Worm (Caenorhabditis elegans): ENCODE measurements around the gene Y37E11B.1.
A peak's percentile ranks its signal among the peaks of the same experiment; 100 is the strongest.

Gene Y37E11B.1

DNA sequence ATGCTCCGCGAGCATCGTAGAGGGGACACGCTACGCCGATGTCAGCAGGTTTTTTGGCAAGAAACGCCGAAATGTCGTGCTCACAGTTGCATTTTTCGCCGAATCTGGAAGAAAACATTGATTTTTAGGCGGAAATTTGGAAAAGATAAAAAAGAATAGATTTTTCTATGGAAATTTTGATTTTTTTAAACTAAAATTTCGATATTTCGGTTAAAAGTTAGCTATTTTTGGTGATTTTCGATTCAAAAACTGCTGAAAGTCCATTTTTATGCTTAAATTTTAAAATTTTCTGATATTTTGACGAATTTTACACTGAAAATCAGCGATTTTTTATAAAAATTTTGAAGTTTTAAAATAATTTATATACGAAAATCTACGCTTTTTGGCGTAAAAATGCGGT, 17.9 kb downstream of the Y37E11B.1 start:
- TF ChIP-seq unc-62 (GFP tag; optimal IDR thresholded peaks at IDR 0.05 in 1 of 2): peak in 1 of 2 experiments; percentile 97
- TF ChIP-seq unc-62 (tag; optimal IDR thresholded peaks at IDR 0.05): no peak
- no peak for TF ChIP-seq php-3 (GFP tag; IDR thresholded peaks at IDR 0.05)
- no peak for TF ChIP-seq dve-1 (tag; optimal IDR thresholded peaks at IDR 0.05; ENCODE audit: insufficient read depth)
- TF ChIP-seq dpl-1 (GFP tag; optimal IDR thresholded peaks at IDR 0.05): no peak

DNA sequence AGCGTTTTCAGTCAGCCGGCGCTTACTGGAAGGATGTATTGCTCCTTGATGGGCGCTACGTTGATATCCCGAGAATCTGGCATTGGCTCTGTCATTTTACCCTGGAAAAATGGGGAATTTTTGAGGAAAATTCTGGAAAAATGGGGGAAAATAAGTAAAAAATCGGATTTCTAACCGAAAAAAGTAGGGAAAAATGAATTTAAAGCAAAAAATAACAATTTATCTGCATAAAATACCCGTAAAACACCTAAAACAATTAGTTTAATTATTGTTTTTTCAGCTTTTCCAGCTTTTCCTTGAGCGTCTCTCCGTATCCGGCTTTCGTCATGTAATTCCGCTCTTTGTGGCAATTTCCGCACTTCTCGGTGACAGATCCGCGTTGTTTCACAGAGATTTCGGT, 19.0 kb downstream of the Y37E11B.1 start, which contains the start of gene Y37E11B.5:
Gene Y37E11B.5 (minus strand): TSS at position 101 of the 400 bp plus-strand sequence.
- TF ChIP-seq php-3 (GFP tag; IDR thresholded peaks at IDR 0.05) (no peak), mep-1 (tag; optimal IDR thresholded peaks at IDR 0.05) (no peak), mxl-2 (GFP tag; conservative IDR thresholded peaks at IDR 0.05) (no peak), mdl-1 (tag; optimal IDR thresholded peaks at IDR 0.05) (no peak), D1046.2 (GFP tag; IDR thresholded peaks at IDR 0.05) (no peak), dmd-9 (GFP tag; IDR thresholded peaks at IDR 0.05) (no peak), ces-1 (GFP tag; optimal IDR thresholded peaks at IDR 0.05) (no peak), set-16 (GFP tag; IDR thresholded peaks at IDR 0.05) (no peak), attf-4 (tag; optimal IDR thresholded peaks at IDR 0.05) (no peak), arid-1 (GFP tag; conservative IDR thresholded peaks at IDR 0.05) (no peak), F37D6.2 (tag; optimal IDR thresholded peaks at IDR 0.05) (no peak), Y75B8A.6 (GFP tag; IDR thresholded peaks at IDR 0.05) (no peak)

DNA sequence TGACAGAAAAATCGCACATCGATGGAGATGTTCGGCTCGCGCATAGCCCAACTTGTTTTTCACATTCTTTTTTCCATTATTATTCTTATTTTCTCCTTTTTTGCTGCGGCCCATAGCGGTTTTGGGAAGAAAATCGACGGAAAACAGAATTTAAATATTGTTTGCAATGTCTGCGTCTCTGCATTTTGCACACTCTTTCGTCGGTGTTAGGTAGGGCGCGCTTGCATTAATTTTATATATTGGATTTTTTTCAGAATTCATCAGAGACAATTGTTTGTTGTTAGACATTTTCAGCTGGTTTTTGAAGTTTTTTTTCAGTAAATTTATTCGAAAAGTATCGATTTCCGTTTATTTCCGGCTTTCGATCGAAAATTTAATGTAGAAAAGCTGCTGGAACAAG, 19.7 kb downstream of the Y37E11B.1 start, which contains the start of gene Y37E11B.6:
Gene Y37E11B.6 (minus strand): TSS at position 181 of the 400 bp plus-strand sequence.
- TF ChIP-seq sdz-12 (GFP tag; optimal IDR thresholded peaks at IDR 0.05) (no peak), lin-13 (GFP tag; optimal IDR thresholded peaks at IDR 0.05) (no peak), T26A8.4 (GFP tag; IDR thresholded peaks at IDR 0.05) (no peak), daf-8 (GFP tag; IDR thresholded peaks at IDR 0.05) (no peak), egl-43 (GFP tag; IDR thresholded peaks at IDR 0.05) (no peak), lin-38 (GFP tag; IDR thresholded peaks at IDR 0.05) (peak; percentile 79), vab-7 (GFP tag; IDR thresholded peaks at IDR 0.05) (no peak), F37D6.2 (tag; optimal IDR thresholded peaks at IDR 0.05) (no peak), Y105C5A.15 (GFP tag; IDR thresholded peaks at IDR 0.05) (no peak)

DNA sequence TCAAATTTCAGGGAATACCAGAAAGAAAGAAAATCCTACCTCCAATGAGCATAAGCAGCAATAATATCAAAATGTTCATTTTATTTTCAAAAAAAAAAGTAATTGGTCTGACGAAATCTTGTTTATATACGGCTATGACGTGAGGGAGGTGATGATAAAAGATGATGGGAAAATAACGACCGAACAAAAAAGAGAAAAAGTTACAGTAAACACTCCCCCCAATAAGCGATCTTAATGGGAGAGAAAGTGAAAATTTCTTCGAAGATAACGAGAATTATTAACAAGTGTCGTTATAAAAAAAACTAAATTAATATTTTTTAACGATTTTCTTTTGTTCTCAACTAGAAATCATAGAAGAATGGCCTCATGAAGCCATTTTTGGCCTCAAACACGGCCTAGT, 20.5 kb downstream of the Y37E11B.1 start, which contains the start of gene Y37E11B.7:
Gene Y37E11B.7 (minus strand): TSS at position 207 of the 400 bp plus-strand sequence.
- no peak for TF ChIP-seq lin-15B (tag; optimal IDR thresholded peaks at IDR 0.05)
- no peak for TF ChIP-seq ces-1 (GFP tag; optimal IDR thresholded peaks at IDR 0.05)
- TF ChIP-seq lsy-2 (tag; optimal IDR thresholded peaks at IDR 0.05): peak in 1 of 2 experiments; percentile 41
- no peak for TF ChIP-seq mxl-3 (GFP tag; optimal IDR thresholded peaks at IDR 0.05)
- TF ChIP-seq F10B5.3 (tag; optimal IDR thresholded peaks at IDR 0.05): no peak

DNA sequence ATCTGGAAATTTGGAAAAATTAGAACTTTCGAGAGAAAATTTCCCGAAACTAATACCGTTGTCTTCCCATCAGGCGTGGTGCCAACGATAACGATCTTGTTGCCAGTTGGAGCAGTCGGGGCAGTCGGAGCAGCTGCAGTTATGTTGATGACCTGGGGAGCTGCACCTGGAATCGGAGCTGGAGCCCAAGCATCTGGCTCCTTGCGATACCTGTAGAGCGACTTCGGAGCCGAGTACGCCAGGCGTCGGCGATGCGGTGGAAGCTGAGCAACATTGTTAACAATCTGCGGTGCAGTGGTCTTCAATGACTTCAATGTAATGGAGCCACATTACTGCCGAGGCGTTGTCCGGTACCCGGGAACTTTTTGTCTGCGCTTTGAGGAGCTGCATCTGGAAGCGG, 22.4 kb downstream of the Y37E11B.1 start:
- TF ChIP-seq set-16 (GFP tag; IDR thresholded peaks at IDR 0.05) (peak; percentile 80), D1046.2 (GFP tag; IDR thresholded peaks at IDR 0.05) (no peak), F10B5.3 (tag; optimal IDR thresholded peaks at IDR 0.05) (no peak), unc-130 (GFP tag; optimal IDR thresholded peaks at IDR 0.05) (no peak), aha-1 (tag) (peak; percentile 87)

DNA sequence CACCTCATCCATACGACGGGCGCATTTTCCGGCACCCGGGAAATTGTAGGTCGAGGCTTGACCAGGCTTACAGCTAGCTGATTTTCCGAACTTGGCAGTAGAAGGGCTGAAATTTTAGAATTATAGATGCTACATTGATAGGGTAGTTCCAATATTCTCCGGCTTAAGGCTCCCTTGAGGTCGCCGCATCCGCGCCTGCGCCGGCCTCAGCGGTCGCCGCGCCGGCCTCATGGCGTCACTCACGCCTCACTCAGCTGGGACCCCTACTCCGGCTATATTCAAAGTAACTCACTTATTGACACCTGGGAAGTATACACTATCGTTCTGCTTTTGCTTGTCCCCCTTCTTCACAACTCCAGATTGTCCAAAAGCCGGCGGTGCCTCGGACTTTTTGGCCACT, 24.7 kb downstream of the Y37E11B.1 start:
- TF ChIP-seq ZK546.5 (tag; optimal IDR thresholded peaks at IDR 0.05) (no peak), madf-5 (GFP tag; IDR thresholded peaks at IDR 0.05) (no peak), zip-2 (tag; optimal IDR thresholded peaks at IDR 0.05) (no peak), attf-4 (tag; optimal IDR thresholded peaks at IDR 0.05) (no peak), dpl-1 (GFP tag; optimal IDR thresholded peaks at IDR 0.05) (no peak), dmd-6 (GFP tag; IDR thresholded peaks at IDR 0.05) (no peak), mxl-2 (GFP tag; conservative IDR thresholded peaks at IDR 0.05) (no peak), ces-1 (GFP tag; optimal IDR thresholded peaks at IDR 0.05) (no peak), zag-1 (tag; optimal IDR thresholded peaks at IDR 0.05) (no peak), lim-7 (GFP tag; IDR thresholded peaks at IDR 0.05) (0 out of 2 replicates have a peak, but pooled peaks have one; percentile 56), nhr-11 (tag; optimal IDR thresholded peaks at IDR 0.05) (no peak), unc-130 (GFP tag; optimal IDR thresholded peaks at IDR 0.05) (no peak), mdl-1 (tag; optimal IDR thresholded peaks at IDR 0.05) (no peak), set-16 (GFP tag; IDR thresholded peaks at IDR 0.05) (peak; percentile 89), dve-1 (tag; optimal IDR thresholded peaks at IDR 0.05; ENCODE audit: insufficient read depth) (no peak)
